Fruit fly (Drosophila melanogaster) whole organism, embryonic: Measurements from ENCODE around the gene CG34238.
A peak's percentile ranks its signal among the peaks of the same experiment; 100 is the strongest.

Experiments
- CG10462 ChIP-seq: fragments of 200-800 bp; sonication (Bioruptor generic); optimal IDR thresholded peaks from 2 replicates; lab custom pipeline; 2016; ENCODE audit warnings: missing biosample characterization, missing genetic modification characterization
- CG11456 ChIP-seq: fragments of 200-800 bp; sonication (Bioruptor generic); IDR thresholded peaks from 3 replicates; pipeline ENCODE4 v1.3.6; 2022; ENCODE audit warnings: missing biosample characterization, missing genetic modification characterization
- CG12659 ChIP-seq: fragments of 200-800 bp; sonication (Bioruptor generic); optimal IDR thresholded peaks from 3 replicates; lab custom pipeline; 2017; ENCODE audit warnings: mild to moderate bottlenecking, missing biosample characterization, missing genetic modification reagents, missing genetic modification characterization
- CG13624 ChIP-seq: fragments of 200-800 bp; sonication (Bioruptor generic); optimal IDR thresholded peaks from 2 replicates; lab custom pipeline; 2016; ENCODE audit warnings: missing biosample characterization, missing genetic modification characterization
- CG14441 ChIP-seq: fragments of 200-800 bp; sonication (Bioruptor generic); IDR thresholded peaks from 2 replicates; pipeline ENCODE4 v1.3.6; 2022; ENCODE audit warnings: missing biosample characterization, missing genetic modification characterization
- CG15011 ChIP-seq: fragments of 200-800 bp; sonication (Bioruptor generic); optimal IDR thresholded peaks from 3 replicates; lab custom pipeline; 2018; ENCODE audit warnings: missing biosample characterization, mild to moderate bottlenecking, missing genetic modification characterization
- CG16815 ChIP-seq: fragments of 200-800 bp; sonication (Bioruptor generic); optimal IDR thresholded peaks from 3 replicates; lab custom pipeline; 2017; ENCODE audit warnings: missing biosample characterization, mild to moderate bottlenecking, missing genetic modification characterization
- CG17385 ChIP-seq: fragments of 200-800 bp; sonication (Bioruptor generic); optimal IDR thresholded peaks from 3 replicates; lab custom pipeline; 2018; ENCODE audit warnings: missing biosample characterization, mild to moderate bottlenecking, missing genetic modification characterization
- CG17802 ChIP-seq: fragments of 200-800 bp; sonication (Bioruptor generic); optimal IDR thresholded peaks from 2 replicates; lab custom pipeline; 2018; ENCODE audit warnings: missing biosample characterization, mild to moderate bottlenecking, missing genetic modification characterization, moderate library complexity
- CG18764 ChIP-seq: fragments of 200-800 bp; sonication (Bioruptor generic); optimal IDR thresholded peaks from 3 replicates; lab custom pipeline; 2016; ENCODE audit warnings: missing biosample characterization, missing genetic modification characterization
- CG30431 ChIP-seq: fragments of 200-800 bp; sonication (Bioruptor generic); optimal IDR thresholded peaks from 2 replicates; lab custom pipeline; 2017; ENCODE audit warnings: missing biosample characterization, missing genetic modification characterization
- CG34376 ChIP-seq: fragments of 200-800 bp; sonication (Bioruptor generic); optimal IDR thresholded peaks from 2 replicates; lab custom pipeline; 2018; ENCODE audit warnings: missing biosample characterization, mild to moderate bottlenecking, missing genetic modification characterization
- CG4282 ChIP-seq: fragments of 200-800 bp; sonication (Bioruptor generic); optimal IDR thresholded peaks from 2 replicates; lab custom pipeline; 2016; ENCODE audit warnings: missing biosample characterization, missing genetic modification characterization
- CG4617 ChIP-seq: fragments of 200-800 bp; sonication (Bioruptor generic); optimal IDR thresholded peaks from 3 replicates; lab custom pipeline; 2016; ENCODE audit warnings: missing biosample characterization, missing genetic modification characterization, borderline replicate concordance
- CG4730 ChIP-seq: fragments of 200-800 bp; sonication (Bioruptor generic); IDR thresholded peaks from 2 replicates; pipeline ENCODE4 v1.3.6; 2022; ENCODE audit warnings: missing biosample characterization, missing genetic modification characterization
- CG5953 ChIP-seq: fragments of 200-800 bp; sonication (Bioruptor generic); IDR thresholded peaks from 2 replicates; pipeline ENCODE4 v1.3.6; 2022; ENCODE audit warnings: missing biosample characterization, missing genetic modification characterization
- CG6791 ChIP-seq: fragments of 200-800 bp; sonication (Bioruptor generic); IDR thresholded peaks from 3 replicates; pipeline ENCODE4 v1.3.6; 2022; ENCODE audit warnings: missing biosample characterization, missing genetic modification characterization; ENCODE audit not compliant: partially characterized antibody
- CG6854 ChIP-seq: fragments of 200-800 bp; sonication (Bioruptor generic); optimal IDR thresholded peaks from 3 replicates; lab custom pipeline; 2017; ENCODE audit warnings: missing biosample characterization, mild to moderate bottlenecking, missing genetic modification characterization
- CG7556 ChIP-seq: fragments of 200-800 bp; sonication (Bioruptor generic); optimal IDR thresholded peaks from 2 replicates; lab custom pipeline; 2017; ENCODE audit warnings: missing biosample characterization, mild to moderate bottlenecking, missing genetic modification characterization
- CG8944 ChIP-seq: fragments of 200-800 bp; sonication (Bioruptor generic); optimal IDR thresholded peaks from 3 replicates; lab custom pipeline; 2016; ENCODE audit warnings: missing biosample characterization, missing genetic modification characterization
- Deaf1 ChIP-seq: fragments of 200-800 bp; optimal IDR thresholded peaks from 3 replicates; lab custom pipeline; 2019; ENCODE audit warnings: missing biosample characterization, mild to moderate bottlenecking, missing genetic modification characterization, moderate library complexity
- Med ChIP-seq: fragments of 200-800 bp; sonication (Bioruptor generic); peaks from one replicate; lab custom pipeline; 2016; ENCODE audit warnings: missing biosample characterization, missing genetic modification characterization, mild to moderate bottlenecking, inconsistent platforms, moderate library complexity
- NFAT ChIP-seq: fragments of 200-800 bp; sonication (Bioruptor generic); IDR thresholded peaks from 2 replicates; pipeline ENCODE4 v1.3.6; 2022; ENCODE audit warnings: missing biosample characterization, missing genetic modification characterization
- Oaz ChIP-seq: fragments of 200-800 bp; sonication (Bioruptor generic); IDR thresholded peaks from 2 replicates; pipeline ENCODE4 v1.3.6; 2022; ENCODE audit warnings: missing biosample characterization, missing genetic modification characterization
- Rfx ChIP-seq: fragments of 200-800 bp; sonication (Bioruptor generic); IDR thresholded peaks from 2 replicates; pipeline ENCODE4 v1.3.6; 2022; ENCODE audit warnings: missing biosample characterization, missing genetic modification characterization
- Taf1 ChIP-seq: fragments of 200-800 bp; sonication (Bioruptor generic); IDR thresholded peaks from 2 replicates; pipeline ENCODE4 v1.3.6; 2022; ENCODE audit warnings: missing biosample characterization, missing genetic modification characterization
- aop ChIP-seq: fragments of 200-800 bp; sonication (Bioruptor generic); IDR thresholded peaks from 2 replicates; pipeline ENCODE4 v1.3.6; 2022; ENCODE audit warnings: missing biosample characterization, missing genetic modification characterization
- bbx ChIP-seq: fragments of 200-800 bp; sonication (Bioruptor generic); IDR thresholded peaks from 2 replicates; pipeline ENCODE4 v1.3.6; 2022; ENCODE audit warnings: missing biosample characterization, missing genetic modification characterization; ENCODE audit not compliant: partially characterized antibody
- br ChIP-seq: fragments of >200 bp; optimal IDR thresholded peaks from 2 replicates; lab custom pipeline; 2017
- chinmo ChIP-seq: fragments of 200-800 bp; sonication (Bioruptor generic); IDR thresholded peaks from 4 replicates; pipeline ENCODE4 v1.3.6; 2022; ENCODE audit warnings: missing biosample characterization, missing genetic modification characterization; ENCODE audit not compliant: partially characterized antibody
- dmrt99B ChIP-seq: fragments of 200-800 bp; sonication (Bioruptor generic); optimal IDR thresholded peaks from 2 replicates; lab custom pipeline; 2018; ENCODE audit warnings: missing biosample characterization, mild to moderate bottlenecking, missing genetic modification characterization, moderate library complexity
- dysf ChIP-seq: fragments of 200-800 bp; sonication (Bioruptor generic); IDR thresholded peaks from 3 replicates; pipeline ENCODE4 v1.3.6; 2022; ENCODE audit warnings: missing biosample characterization, missing genetic modification characterization
- gsb ChIP-seq: fragments of 200-800 bp; sonication (Bioruptor generic); IDR thresholded peaks from 2 replicates; pipeline ENCODE4 v1.3.6; 2022; ENCODE audit warnings: missing biosample characterization, missing genetic modification characterization
- her ChIP-seq: fragments of 200-800 bp; sonication (Bioruptor generic); optimal IDR thresholded peaks from 2 replicates; lab custom pipeline; 2016; ENCODE audit warnings: missing biosample characterization, missing genetic modification characterization
- ind ChIP-seq: fragments of 200-800 bp; sonication (Bioruptor generic); optimal IDR thresholded peaks from 3 replicates; lab custom pipeline; 2016; ENCODE audit warnings: missing biosample characterization, missing genetic modification characterization
- kah ChIP-seq: fragments of 200-800 bp; sonication (Bioruptor generic); optimal IDR thresholded peaks from 2 replicates; lab custom pipeline; 2018; ENCODE audit warnings: missing biosample characterization, mild to moderate bottlenecking, missing genetic modification characterization
- kay ChIP-seq: fragments of 200-800 bp; sonication (Bioruptor generic); optimal IDR thresholded peaks from 2 replicates; lab custom pipeline; 2016; ENCODE audit warnings: missing biosample characterization, missing genetic modification characterization
- lmd ChIP-seq: fragments of 200-800 bp; sonication (Bioruptor generic); IDR thresholded peaks from 2 replicates; pipeline ENCODE4 v1.3.6; 2022; ENCODE audit warnings: missing biosample characterization, missing genetic modification characterization
- mirr ChIP-seq: fragments of 200-800 bp; sonication (Bioruptor generic); optimal IDR thresholded peaks from 3 replicates; lab custom pipeline; 2018; ENCODE audit warnings: missing biosample characterization, mild to moderate bottlenecking, missing genetic modification characterization
- nmo ChIP-seq: fragments of 200-800 bp; sonication (Bioruptor generic); optimal IDR thresholded peaks from 2 replicates; lab custom pipeline; 2018; ENCODE audit warnings: missing biosample characterization, mild to moderate bottlenecking, missing genetic modification characterization, moderate library complexity
- peb ChIP-seq: fragments of 200-800 bp; sonication (Bioruptor generic); IDR thresholded peaks from 2 replicates; pipeline ENCODE4 v1.3.6; 2022; ENCODE audit warnings: missing biosample characterization, missing genetic modification characterization
- pzg ChIP-seq: fragments of 200-800 bp; sonication (Bioruptor generic); optimal IDR thresholded peaks from 3 replicates; lab custom pipeline; 2018; ENCODE audit warnings: missing biosample characterization, mild to moderate bottlenecking, missing genetic modification characterization, moderate library complexity
- repo ChIP-seq: fragments of 200-800 bp; sonication (Bioruptor generic); optimal IDR thresholded peaks from 2 replicates; lab custom pipeline; 2016; ENCODE audit warnings: missing biosample characterization, missing genetic modification characterization
- row ChIP-seq: fragments of 200-800 bp; sonication (Bioruptor generic); IDR thresholded peaks from 3 replicates; pipeline ENCODE4 v1.3.6; 2022; ENCODE audit warnings: missing biosample characterization, missing genetic modification characterization
- sc ChIP-seq, 3 experiments: fragments of >200 bp in 2 of 3; fragments of 200-800 bp in 1 of 3; sonication (Bioruptor generic) in 1 of 3; optimal IDR thresholded peaks; 2 replicates in 2 of 3; 3 replicates in 1 of 3; lab custom pipeline; 2017; ENCODE audit warnings: mild to moderate bottlenecking in 1 of 3, missing biosample characterization in 1 of 3, missing genetic modification characterization in 1 of 3, missing genetic modification reagents in 1 of 3
- sim ChIP-seq: fragments of 200-800 bp; sonication (Bioruptor generic); IDR thresholded peaks from 2 replicates; pipeline ENCODE4 v1.3.6; 2022; ENCODE audit warnings: missing biosample characterization, missing genetic modification characterization
- sima ChIP-seq: fragments of 200-800 bp; sonication (Bioruptor generic); optimal IDR thresholded peaks from 2 replicates; lab custom pipeline; 2016; ENCODE audit warnings: missing biosample characterization, missing genetic modification characterization
- sob ChIP-seq: fragments of 200-800 bp; sonication (Bioruptor generic); IDR thresholded peaks from 2 replicates; pipeline ENCODE4 v1.3.6; 2022; ENCODE audit warnings: missing biosample characterization, missing genetic modification characterization
- sqz ChIP-seq: fragments of 200-800 bp; sonication (Bioruptor generic); optimal IDR thresholded peaks from 3 replicates; lab custom pipeline; 2018; ENCODE audit warnings: missing biosample characterization, mild to moderate bottlenecking, missing genetic modification characterization
- twi ChIP-seq: fragments of 200-800 bp; optimal IDR thresholded peaks from 2 replicates; lab custom pipeline; 2019; ENCODE audit warnings: missing biosample characterization, mild to moderate bottlenecking, missing genetic modification characterization, moderate library complexity
- usp ChIP-seq: fragments of >200 bp; optimal IDR thresholded peaks from 2 replicates; lab custom pipeline; 2017; ENCODE audit warnings: missing biosample characterization, missing genetic modification characterization

The CG34238 gene

dm6 chr3L:10664511-10665062 is 38.3 kb downstream of the CG34238 start, which contains the start of gene simj (continued):
- no peak for TF ChIP-seq CG6854 (GFP tag; lab: Kevin White, UChicago)
- TF ChIP-seq aop (GFP tag; lab: Robert Waterston, UW), result no peak
- peak; percentile 77 for TF ChIP-seq sob
- peak; percentile 83 for TF ChIP-seq mirr (GFP tag; lab: Kevin White, UChicago)
- TF ChIP-seq CG14441 (GFP tag; lab: Robert Waterston, UW), result peak; percentile 17; the same call in 1 of the 2 replicates
- peak; percentile 80 for TF ChIP-seq Rfx (GFP tag; lab: Robert Waterston, UW)
- TF ChIP-seq kah (GFP tag; lab: Kevin White, UChicago), result peak; percentile 67
- no peak for TF ChIP-seq CG30431
- TF ChIP-seq CG4730 (GFP tag; lab: Robert Waterston, UW), result no peak
- peak; percentile 67 for TF ChIP-seq sqz (GFP tag; lab: Kevin White, UChicago)
- peak; percentile 34 for TF ChIP-seq dmrt99B (tag; lab: Kevin White, UChicago)
- no peak for TF ChIP-seq CG11456 (GFP tag; lab: Robert Waterston, UW)
- TF ChIP-seq her (GFP tag; lab: Kevin White, UChicago), result peak; percentile 80
- peak; percentile 5 for TF ChIP-seq CG18764 (GFP tag; lab: Kevin White, UChicago)
- no peak for TF ChIP-seq usp (GFP tag; lab: Kevin White, UChicago)
- TF ChIP-seq CG15011 (GFP tag; lab: Kevin White, UChicago), result no peak
- no peak for TF ChIP-seq br
- peak; percentile 8 for TF ChIP-seq sima
- peak; percentile 40 for TF ChIP-seq repo
- no peak for TF ChIP-seq lmd (GFP tag; lab: Robert Waterston, UW)
- peak; percentile 75 for TF ChIP-seq CG13624 (GFP tag; lab: Kevin White, UChicago)
- peak; percentile 36; the same call in 1 of the 2 replicates for TF ChIP-seq sim
- no peak for TF ChIP-seq twi
- no peak for TF ChIP-seq Oaz (GFP tag; lab: Robert Waterston, UW)
- TF ChIP-seq chinmo (GFP tag; lab: Robert Waterston, UW), result peak; percentile 96
- TF ChIP-seq CG12659 (GFP tag; lab: Kevin White, UChicago), result peak; percentile 86
- TF ChIP-seq bbx, result peak; percentile 95
- TF ChIP-seq CG5953, result no peak
- peak; percentile 88 for TF ChIP-seq CG6791 (GFP tag; lab: Robert Waterston, UW)
- peak; percentile 88 for TF ChIP-seq CG34376 (GFP tag; lab: Kevin White, UChicago)
- TF ChIP-seq ind, result no peak
- no peak for TF ChIP-seq kay (GFP tag; lab: Kevin White, UChicago)
- TF ChIP-seq pzg (GFP tag; lab: Kevin White, UChicago), result peak; percentile 97
- TF ChIP-seq row (GFP tag; lab: Robert Waterston, UW), result peak; percentile 68
- peak; percentile 95 for TF ChIP-seq Med (GFP tag; lab: Kevin White, UChicago)
- no peak for TF ChIP-seq CG17802
- no peak for TF ChIP-seq CG10462 (GFP tag; lab: Kevin White, UChicago)
- TF ChIP-seq peb (GFP tag; lab: Robert Waterston, UW), result no peak
- no peak for TF ChIP-seq CG7556 (GFP tag; lab: Kevin White, UChicago)
- peak; percentile 64 for TF ChIP-seq CG17385
- TF ChIP-seq sc (optimal IDR thresholded peaks at IDR 0.05; lab: Kevin White, UChicago), result no peak
- no peak for TF ChIP-seq sc (GFP tag; optimal IDR thresholded peaks at IDR 0.05; lab: Kevin White, UChicago)
- TF ChIP-seq CG16815 (GFP tag; lab: Kevin White, UChicago), result no peak
- TF ChIP-seq dysf (GFP tag; lab: Robert Waterston, UW), result 0 out of 3 replicates have a peak, but pooled peaks have one; percentile 9
- TF ChIP-seq Taf1, result no peak; the same call in 1 of the 2 replicates
- peak; percentile 60 for TF ChIP-seq Deaf1 (tag; lab: Kevin White, UChicago)
- TF ChIP-seq NFAT (GFP tag; lab: Robert Waterston, UW), result peak; percentile 68; the same call in 1 of the 2 replicates
- TF ChIP-seq CG8944 (GFP tag; lab: Kevin White, UChicago), result peak; percentile 39
- peak; percentile 50 for TF ChIP-seq CG4617 (GFP tag; lab: Kevin White, UChicago)
- peak; percentile 60 for TF ChIP-seq nmo (GFP tag; lab: Kevin White, UChicago)
- TF ChIP-seq CG4282, result peak; percentile 55
- no peak for TF ChIP-seq gsb (GFP tag; lab: Robert Waterston, UW)
